Worm (Caenorhabditis elegans) whole organism, L4/young adult: ENCODE data around the gene ZK1010.5.

Experiments used
- W03F9.2 ChIP-seq: fragments of 150-350 bp; optimal IDR thresholded peaks from 2 replicates; lab custom pipeline; 2014; ENCODE audit warnings: missing biosample characterization, missing genetic modification characterization
- dao-5 ChIP-seq: sonication (generic microtip); optimal IDR thresholded peaks from 2 replicates; lab custom pipeline; 2016; ENCODE audit warnings: missing genotype, missing genetic modification characterization, moderate library complexity, missing compliant biosample characterization
- him-1 ChIP-seq: sonication (generic microtip); optimal IDR thresholded peaks from 2 replicates; lab custom pipeline; 2016; ENCODE audit warnings: missing genotype, missing genetic modification reagents, missing genetic modification characterization, missing compliant biosample characterization

ce11 chrIII:13024281-13024680 lies 37.0 kb upstream of the ZK1010.5 start, which contains the start of gene cyp-13A12:
- TF ChIP-seq him-1 (tag; lab: Kevin White, UChicago) = no peak
- no peak for TF ChIP-seq W03F9.2 (tag; lab: Kevin White, UChicago)
- TF ChIP-seq dao-5 = no peak
